Worm (Caenorhabditis elegans) whole organism, L3 larva: ENCODE measurements around the gene slr-2.

ENCODE experiments used
- R02D3.7 ChIP-seq: fragments of 150-350 bp; optimal IDR thresholded peaks from 2 replicates; lab custom pipeline; 2014; ENCODE audit warnings: missing biosample characterization, missing genetic modification characterization
- aly-2 ChIP-seq: fragments of 150-350 bp; optimal IDR thresholded peaks from 2 replicates; lab custom pipeline; 2014; ENCODE audit warnings: missing biosample characterization, missing genetic modification characterization
- ama-1 ChIP-seq: fragments of 150-350 bp; optimal IDR thresholded peaks from 2 replicates; lab custom pipeline; 2018
- ceh-16 ChIP-seq: sonication (generic microtip); optimal IDR thresholded peaks from 2 replicates; lab custom pipeline; 2017; ENCODE audit warnings: missing biosample characterization, missing genetic modification characterization
- ceh-28 ChIP-seq: fragments of 150-350 bp; optimal IDR thresholded peaks from 2 replicates; lab custom pipeline; 2014; ENCODE audit warnings: missing biosample characterization, missing genetic modification reagents, missing genetic modification characterization
- ceh-82 ChIP-seq: fragments of 150-350 bp; optimal IDR thresholded peaks from 2 replicates; lab custom pipeline; 2014; ENCODE audit warnings: missing biosample characterization, missing genetic modification characterization
- ceh-9 ChIP-seq: sonication (generic microtip); optimal IDR thresholded peaks from 2 replicates; lab custom pipeline; 2018; ENCODE audit warnings: missing biosample characterization, missing genetic modification characterization
- daf-12 ChIP-seq: fragments of 150-350 bp; optimal IDR thresholded peaks from 2 replicates; lab custom pipeline; 2014; ENCODE audit warnings: missing biosample characterization, missing genetic modification reagents, missing genetic modification characterization
- egl-27 ChIP-seq: sonication (generic microtip); optimal IDR thresholded peaks from 4 replicates; lab custom pipeline; 2017; ENCODE audit warnings: missing biosample characterization, missing genetic modification reagents, missing genetic modification characterization
- egl-5 ChIP-seq: fragments of 150-350 bp; optimal IDR thresholded peaks from 2 replicates; lab custom pipeline; 2017; ENCODE audit warnings: missing biosample characterization, missing genetic modification reagents, missing genetic modification characterization, inconsistent platforms
- elt-1 ChIP-seq: fragments of 150-350 bp; optimal IDR thresholded peaks from 2 replicates; lab custom pipeline; 2014; ENCODE audit warnings: missing biosample characterization, missing genetic modification characterization
- elt-2 ChIP-seq: sonication (generic microtip); optimal IDR thresholded peaks from 2 replicates; lab custom pipeline; 2016; ENCODE audit warnings: missing genetic modification reagents, mild to moderate bottlenecking, missing genetic modification characterization, missing compliant biosample characterization
- eor-1 ChIP-seq, 2 experiments: fragments of 150-350 bp; optimal IDR thresholded peaks; 2 replicates each; lab custom pipeline; 2014 to 2018; ENCODE audit warnings: missing biosample characterization in 2 of 2, missing genetic modification characterization in 2 of 2
- fkh-10 ChIP-seq: sonication (generic microtip); optimal IDR thresholded peaks from 2 replicates; lab custom pipeline; 2017; ENCODE audit warnings: missing biosample characterization, missing genetic modification reagents, missing genetic modification characterization
- fkh-2 ChIP-seq: fragments of 150-350 bp; optimal IDR thresholded peaks from 2 replicates; lab custom pipeline; 2014; ENCODE audit warnings: missing biosample characterization, missing genetic modification reagents, missing genetic modification characterization
- fos-1 ChIP-seq: fragments of 150-350 bp; optimal IDR thresholded peaks from 2 replicates; lab custom pipeline; 2014; ENCODE audit warnings: missing biosample characterization, missing genetic modification characterization
- hmg-11 ChIP-seq: sonication (generic microtip); optimal IDR thresholded peaks from 2 replicates; lab custom pipeline; 2016; ENCODE audit warnings: missing genetic modification characterization, missing compliant biosample characterization
- jun-1 ChIP-seq: fragments of 150-350 bp; optimal IDR thresholded peaks from 2 replicates; lab custom pipeline; 2014; ENCODE audit warnings: missing biosample characterization, missing genetic modification reagents, missing genetic modification characterization
- lin-15B ChIP-seq: fragments of 150-350 bp; optimal IDR thresholded peaks from 2 replicates; lab custom pipeline; 2014; ENCODE audit warnings: missing biosample characterization, missing genetic modification characterization
- lin-39 ChIP-seq: fragments of 150-350 bp; optimal IDR thresholded peaks from 2 replicates; lab custom pipeline; 2018; ENCODE audit warnings: missing biosample characterization, missing genetic modification reagents, missing genetic modification characterization
- mdl-1 ChIP-seq: fragments of 150-350 bp; optimal IDR thresholded peaks from 2 replicates; lab custom pipeline; 2014; ENCODE audit warnings: missing biosample characterization, missing genetic modification characterization
- nfya-1 ChIP-seq: sonication (generic microtip); optimal IDR thresholded peaks from 2 replicates; lab custom pipeline; 2017; ENCODE audit warnings: missing genetic modification characterization, mild to moderate bottlenecking, missing compliant biosample characterization, antibody characterized with exemption, moderate library complexity; ENCODE audit not compliant: insufficient read depth
- nhr-11 ChIP-seq: fragments of 150-350 bp; optimal IDR thresholded peaks from 2 replicates; lab custom pipeline; 2014; ENCODE audit warnings: missing biosample characterization, missing genetic modification characterization
- nhr-23 ChIP-seq: fragments of 150-350 bp; optimal IDR thresholded peaks from 2 replicates; lab custom pipeline; 2014; ENCODE audit warnings: missing biosample characterization, missing genetic modification reagents, missing genetic modification characterization
- nhr-25 ChIP-seq: sonication (generic microtip); optimal IDR thresholded peaks from 2 replicates; lab custom pipeline; 2017; ENCODE audit warnings: missing biosample characterization, missing genetic modification characterization
- nhr-43 ChIP-seq: sonication (generic microtip); optimal IDR thresholded peaks from 2 replicates; lab custom pipeline; 2016; ENCODE audit warnings: mild to moderate bottlenecking, missing genetic modification characterization, missing compliant biosample characterization; ENCODE audit not compliant: poor library complexity, severe bottlenecking
- nhr-67 ChIP-seq: fragments of 150-350 bp; optimal IDR thresholded peaks from 2 replicates; lab custom pipeline; 2014; ENCODE audit warnings: missing biosample characterization, missing genetic modification characterization
- nhr-76 ChIP-seq: fragments of 150-350 bp; sonication (generic microtip); optimal IDR thresholded peaks from 5 replicates; lab custom pipeline; 2014; ENCODE audit warnings: missing biosample characterization, missing genetic modification characterization
- nhr-77 ChIP-seq: fragments of 150-350 bp; optimal IDR thresholded peaks from 2 replicates; lab custom pipeline; 2014; ENCODE audit warnings: missing biosample characterization, missing genetic modification characterization
- pha-4 ChIP-seq: fragments of 150-350 bp; optimal IDR thresholded peaks from 2 replicates; lab custom pipeline; 2014; ENCODE audit warnings: missing biosample characterization, missing genetic modification reagents, missing genetic modification characterization
- pqm-1 ChIP-seq: fragments of 150-350 bp; optimal IDR thresholded peaks from 2 replicates; lab custom pipeline; 2017; ENCODE audit warnings: missing biosample characterization, missing genetic modification characterization, inconsistent platforms
- sea-2 ChIP-seq: fragments of 150-350 bp; sonication (generic microtip); optimal IDR thresholded peaks from 4 replicates; lab custom pipeline; 2014; ENCODE audit warnings: missing biosample characterization, missing genetic modification reagents, missing genetic modification characterization
- skn-1 ChIP-seq: fragments of 150-350 bp; optimal IDR thresholded peaks from 2 replicates; lab custom pipeline; 2014; ENCODE audit warnings: missing biosample characterization, missing genetic modification characterization
- snpc-4 ChIP-seq: fragments of 150-350 bp; optimal IDR thresholded peaks from 2 replicates; lab custom pipeline; 2014; ENCODE audit warnings: missing biosample characterization, missing genetic modification characterization
- tbx-2 ChIP-seq: sonication (generic microtip); optimal IDR thresholded peaks from 2 replicates; lab custom pipeline; 2016; ENCODE audit warnings: mild to moderate bottlenecking, missing genetic modification characterization, missing compliant biosample characterization
- unc-39 ChIP-seq: sonication (generic microtip); optimal IDR thresholded peaks from 4 replicates; lab custom pipeline; 2017; ENCODE audit warnings: missing biosample characterization, missing genetic modification characterization
- unc-62 ChIP-seq: fragments of 150-350 bp; sonication (generic microtip); optimal IDR thresholded peaks from 4 replicates; lab custom pipeline; 2014; ENCODE audit warnings: missing biosample characterization, missing genetic modification reagents, missing genetic modification characterization
- zag-1 ChIP-seq: fragments of 150-350 bp; optimal IDR thresholded peaks from 2 replicates; lab custom pipeline; 2014; ENCODE audit warnings: missing biosample characterization, missing genetic modification characterization

Gene slr-2

ce11 chrV:18069195-18069594 is 17.7 kb upstream of the slr-2 start:
- TF ChIP-seq lin-15B (tag; lab: Kevin White, UChicago), result peak; percentile 25

DNA sequence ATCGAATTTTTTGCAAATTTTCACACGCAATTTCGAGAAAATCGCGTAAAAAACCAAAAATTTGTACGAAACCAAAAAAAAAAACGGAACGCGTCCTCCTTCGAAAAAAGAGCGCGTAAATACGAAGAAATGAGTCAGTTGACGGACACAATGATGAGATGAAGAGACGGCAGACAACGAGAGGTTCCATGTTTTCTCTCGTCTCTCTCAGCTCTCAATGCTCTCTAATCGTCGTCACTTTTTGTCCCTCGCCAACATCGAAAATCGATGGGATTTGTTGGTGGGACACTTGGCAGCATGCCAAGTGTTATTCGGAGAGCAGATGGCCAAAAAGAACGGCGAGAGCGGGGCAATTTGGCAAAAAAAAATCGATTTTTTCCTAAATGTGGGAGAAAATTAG is 7.8 kb upstream of the slr-2 start:
- TF ChIP-seq jun-1 (tag; lab: Kevin White, UChicago) (peak; percentile 54), snpc-4 (tag; lab: Kevin White, UChicago) (peak; percentile 66), ceh-82 (tag; lab: Kevin White, UChicago) (peak; percentile 58), mdl-1 (no peak), egl-27 (no peak), elt-2 (tag; lab: Kevin White, UChicago) (peak; percentile 20), nhr-25 (tag; lab: Kevin White, UChicago) (no peak), zag-1 (tag; lab: Kevin White, UChicago) (peak; percentile 56), sea-2 (peak; percentile 95), lin-15B (tag; lab: Kevin White, UChicago) (peak; percentile 67), nhr-23 (peak; percentile 42), tbx-2 (tag; lab: Kevin White, UChicago) (peak; percentile 28), unc-39 (no peak), fos-1 (no peak), nfya-1 (tag; lab: Kevin White, UChicago) (peak; percentile 89), fkh-2 (tag; lab: Kevin White, UChicago) (peak; percentile 17), skn-1 (tag; lab: Kevin White, UChicago) (peak; percentile 85), R02D3.7 (tag; lab: Kevin White, UChicago) (peak; percentile 57), hmg-11 (tag; lab: Kevin White, UChicago) (peak; percentile 79), egl-5 (peak; percentile 67), nhr-77 (no peak), ama-1 (lab: Kevin White, UChicago) (peak; percentile 20), pha-4 (tag; lab: Kevin White, UChicago) (peak; percentile 82), ceh-28 (peak; percentile 96), lin-39 (tag; lab: Kevin White, UChicago) (peak; percentile 65), fkh-10 (GFP tag; lab: Kevin White, UChicago) (peak; percentile 62), unc-62 (GFP tag; lab: Kevin White, UChicago) (peak; percentile 0)
- TF ChIP-seq, all 47 proteins: peak for 21

DNA sequence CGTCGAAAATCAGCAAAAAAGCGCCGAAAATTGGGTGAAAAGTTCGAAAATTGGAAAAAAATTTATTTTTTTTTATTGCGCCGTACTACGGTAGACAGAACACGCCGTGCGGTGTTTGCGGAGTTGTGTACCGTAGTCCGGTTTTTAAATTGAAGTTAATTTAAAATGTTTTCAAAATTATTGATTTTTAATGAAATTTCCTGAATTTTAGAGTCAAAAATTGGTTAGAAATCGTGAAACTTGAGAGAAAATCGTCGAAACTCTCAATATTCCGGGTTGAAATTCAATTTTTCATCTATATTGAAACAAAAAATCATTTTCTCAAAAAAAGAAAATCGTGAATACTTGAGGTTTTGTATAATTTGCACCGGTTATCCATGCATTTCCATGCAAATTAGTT is 5.1 kb upstream of the slr-2 start, which contains the start of gene nova-1:
TSS of gene nova-1 (minus strand) at position 101 of the 400 bp plus-strand sequence.
- TF ChIP-seq nhr-67, result no peak
- TF ChIP-seq ceh-82 (tag; lab: Kevin White, UChicago), result no peak
- no peak for TF ChIP-seq aly-2 (tag; lab: Kevin White, UChicago)
- no peak for TF ChIP-seq R02D3.7 (tag; lab: Kevin White, UChicago)
- no peak for TF ChIP-seq pqm-1 (tag; lab: Kevin White, UChicago)
- TF ChIP-seq elt-1 (tag; lab: Kevin White, UChicago), result no peak
- TF ChIP-seq skn-1 (tag; lab: Kevin White, UChicago), result no peak
- TF ChIP-seq fos-1, result no peak
- no peak for TF ChIP-seq nhr-25 (tag; lab: Kevin White, UChicago)
- no peak for TF ChIP-seq elt-2 (tag; lab: Kevin White, UChicago)
- TF ChIP-seq ceh-9, result no peak
- TF ChIP-seq nhr-11 (tag; lab: Kevin White, UChicago), result no peak

DNA sequence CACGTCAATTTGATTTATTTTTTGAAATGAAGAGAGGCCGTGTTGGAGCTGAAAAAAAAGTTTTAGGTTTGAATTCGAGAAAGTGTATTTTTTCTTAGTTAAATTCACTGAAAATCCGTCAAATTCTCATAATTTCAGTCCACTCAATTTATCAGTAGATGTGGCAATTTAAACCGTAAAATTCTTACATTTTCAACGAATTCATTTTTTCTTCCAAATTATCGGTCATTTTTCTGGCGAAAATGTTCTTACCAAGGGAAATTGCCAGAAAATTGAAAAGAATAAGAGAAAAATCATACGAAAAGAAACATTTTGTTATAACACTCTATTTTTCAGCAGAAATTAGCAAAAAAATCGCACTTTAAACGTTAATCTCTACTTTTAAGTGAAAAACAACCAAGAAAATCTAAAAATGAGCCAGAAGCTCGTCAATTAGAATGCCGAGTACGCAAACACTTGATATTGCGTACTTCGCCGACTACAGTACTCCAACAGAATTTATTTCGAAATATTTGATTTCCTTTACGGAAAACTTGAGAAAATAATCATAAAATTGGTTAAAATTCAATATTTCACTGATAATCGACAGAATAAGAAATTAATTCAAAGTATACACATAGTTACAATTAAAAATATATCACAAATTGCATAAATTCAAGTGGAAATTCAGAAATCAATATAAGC is 1.6 kb upstream of the slr-2 start, which contains the start of gene fbxa-106:
TSS of gene fbxa-106 (minus strand) at position 51 of the 684 bp plus-strand sequence.
- no peak for TF ChIP-seq unc-62 (GFP tag; lab: Kevin White, UChicago)
- no peak for TF ChIP-seq ceh-16 (tag; lab: Kevin White, UChicago)
- TF ChIP-seq fos-1, result no peak
- TF ChIP-seq ceh-9, result no peak
- no peak for TF ChIP-seq ceh-82 (tag; lab: Kevin White, UChicago)
- no peak for TF ChIP-seq nhr-11 (tag; lab: Kevin White, UChicago)
- TF ChIP-seq R02D3.7 (tag; lab: Kevin White, UChicago), result no peak
- no peak for TF ChIP-seq nhr-76 (tag; lab: Kevin White, UChicago)
- no peak for TF ChIP-seq eor-1 (tag; optimal IDR thresholded peaks at IDR 0.05; lab: Kevin White, UChicago)
- no peak for TF ChIP-seq fkh-2 (tag; lab: Kevin White, UChicago)
- TF ChIP-seq nhr-43, result no peak
- no peak for TF ChIP-seq pqm-1 (tag; lab: Kevin White, UChicago)
- TF ChIP-seq tbx-2 (tag; lab: Kevin White, UChicago), result no peak
- TF ChIP-seq daf-12 (tag; lab: Kevin White, UChicago), result no peak
- TF ChIP-seq egl-5, result no peak
- no peak for TF ChIP-seq ama-1 (lab: Kevin White, UChicago)
- no peak for TF ChIP-seq elt-1 (tag; lab: Kevin White, UChicago)
- TF ChIP-seq zag-1 (tag; lab: Kevin White, UChicago), result no peak
